Fruit fly (Drosophila melanogaster): ENCODE results near the gene Cip4.

DNA sequence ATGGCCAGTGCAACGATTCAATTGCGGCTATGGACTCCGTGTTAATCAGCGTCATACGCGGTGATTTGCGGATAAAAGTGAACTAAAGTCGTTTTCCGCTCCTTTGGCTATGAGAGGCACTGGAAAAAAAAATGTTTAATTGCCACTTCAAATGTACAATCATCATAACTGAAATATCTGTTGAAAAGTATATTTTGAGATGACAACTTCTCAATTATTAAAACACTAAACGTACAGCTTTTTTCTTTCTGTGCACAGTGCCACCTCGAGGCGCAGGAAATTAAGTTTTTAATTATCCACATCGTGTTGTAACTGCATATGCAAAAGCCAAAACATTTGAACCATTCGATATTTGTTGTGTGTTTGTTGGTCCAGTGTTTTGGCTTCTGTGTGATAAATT lies 28.9 kb upstream of the Cip4 start:
- TF ChIP-seq gl (tag; optimal IDR thresholded peaks at IDR 0.05) (no peak), CG32121 (GFP tag; IDR thresholded peaks at IDR 0.05) (peak; percentile 88), CG14655 (GFP tag; optimal IDR thresholded peaks at IDR 0.05) (peak; percentile 72), Ets98B (GFP tag; IDR thresholded peaks at IDR 0.05) (peak; percentile 82), CG13204 (GFP tag; optimal IDR thresholded peaks at IDR 0.05) (no peak), EcR (GFP tag; optimal IDR thresholded peaks at IDR 0.05) (no peak), CG34367 (tag; optimal IDR thresholded peaks at IDR 0.05) (no peak), Pif1B (GFP tag; optimal IDR thresholded peaks at IDR 0.05) (peak; percentile 18), D1 (tag; optimal IDR thresholded peaks at IDR 0.05) (no peak), CG12605 (GFP tag; IDR thresholded peaks at IDR 0.05) (no peak; the same call in 1 of the 2 replicates), CG4496 (GFP tag; IDR thresholded peaks at IDR 0.05) (peak; percentile 89), CG15710 (tag; optimal IDR thresholded peaks at IDR 0.05) (no peak), CG8301 (tag; optimal IDR thresholded peaks at IDR 0.05) (peak; percentile 58), CG17806 (tag; optimal IDR thresholded peaks at IDR 0.05) (no peak)

All from whole organism, pupa.